Worm (Caenorhabditis elegans): Measurements from ENCODE around the gene M04C3.1.

Gene M04C3.1

ce11 chrV:19436307-19436706 lies 9.1 kb downstream of the M04C3.1 start, which contains the start of gene C25F9.14:
TSS of gene C25F9.14 (plus strand) at chrV:19436484.
- TF ChIP-seq ceh-2 (tag; optimal IDR thresholded peaks at IDR 0.05) (no peak), ahr-1 (tag; optimal IDR thresholded peaks at IDR 0.05) (no peak), C08G9.2 (tag; optimal IDR thresholded peaks at IDR 0.05) (no peak), syd-9 (tag; optimal IDR thresholded peaks at IDR 0.05) (no peak), ceh-18 (tag; optimal IDR thresholded peaks at IDR 0.05) (no peak), ceh-6 (GFP tag; optimal IDR thresholded peaks at IDR 0.05) (no peak), npax-4 (tag; optimal IDR thresholded peaks at IDR 0.05) (no peak), madf-2 (tag; optimal IDR thresholded peaks at IDR 0.05) (no peak), pqm-1 (tag; optimal IDR thresholded peaks at IDR 0.05) (no peak), K09A11.1 (tag; optimal IDR thresholded peaks at IDR 0.05; ENCODE audit: insufficient read depth) (no peak), ama-1 (optimal IDR thresholded peaks at IDR 0.05) (no peak), hlh-8 (tag; optimal IDR thresholded peaks at IDR 0.05) (no peak), ceh-22 (tag; optimal IDR thresholded peaks at IDR 0.05) (no peak), elt-2 (tag; optimal IDR thresholded peaks at IDR 0.05) (no peak), sox-2 (GFP tag; IDR thresholded peaks at IDR 0.05) (no peak), pha-2 (tag; optimal IDR thresholded peaks at IDR 0.05) (no peak), eyg-1 (tag; optimal IDR thresholded peaks at IDR 0.05) (no peak), C38D4.7 (GFP tag; optimal IDR thresholded peaks at IDR 0.05) (no peak), F13H6.1 (tag; optimal IDR thresholded peaks at IDR 0.05) (no peak), hlh-30 (tag; optimal IDR thresholded peaks at IDR 0.05; ENCODE audit: insufficient read depth) (no peak)

ce11 chrV:19433806-19434437 lies 11.5 kb downstream of the M04C3.1 start, which contains the start of gene C25F9.16:
TSS of gene C25F9.16 (plus strand) at chrV:19434387.
- TF ChIP-seq T23F11.4 (GFP tag; optimal IDR thresholded peaks at IDR 0.05) (no peak), hlh-15 (tag; optimal IDR thresholded peaks at IDR 0.05) (no peak), pat-9 (tag; optimal IDR thresholded peaks at IDR 0.05) (no peak), K09A11.1 (tag; optimal IDR thresholded peaks at IDR 0.05; ENCODE audit: insufficient read depth) (no peak), ceh-48 (tag; optimal IDR thresholded peaks at IDR 0.05) (no peak), lim-6 (tag; optimal IDR thresholded peaks at IDR 0.05) (no peak), dmd-4 (tag; optimal IDR thresholded peaks at IDR 0.05; ENCODE audit: borderline replicate concordance) (no peak), K02D7.2 (tag; optimal IDR thresholded peaks at IDR 0.05) (no peak), hlh-6 (tag; optimal IDR thresholded peaks at IDR 0.05) (no peak), zip-5 (tag; optimal IDR thresholded peaks at IDR 0.05) (no peak), pros-1 (tag; optimal IDR thresholded peaks at IDR 0.05) (no peak), ceh-24 (tag; optimal IDR thresholded peaks at IDR 0.05) (no peak), C38D4.7 (GFP tag; optimal IDR thresholded peaks at IDR 0.05) (no peak)

ce11 chrV:19432972-19433371 lies 12.4 kb downstream of the M04C3.1 start, which contains the start of gene C25F9.11:
TSS of gene C25F9.11 (minus strand) at chrV:19433072.
- no peak for TF ChIP-seq F13H6.1 (tag; optimal IDR thresholded peaks at IDR 0.05)
- TF ChIP-seq lin-11 (tag; optimal IDR thresholded peaks at IDR 0.05) = no peak
- TF ChIP-seq ztf-16 (tag; optimal IDR thresholded peaks at IDR 0.05) = no peak

- TF ChIP-seq C38D4.7 (GFP tag; optimal IDR thresholded peaks at IDR 0.05) = no peak
- TF ChIP-seq hlh-30 (tag; optimal IDR thresholded peaks at IDR 0.05; ENCODE audit: insufficient read depth) = no peak
- no peak for TF ChIP-seq K02D7.2 (tag; optimal IDR thresholded peaks at IDR 0.05)
- TF ChIP-seq odd-2 (tag; optimal IDR thresholded peaks at IDR 0.05) = no peak
- no peak for TF ChIP-seq ttx-3 (tag; optimal IDR thresholded peaks at IDR 0.05)
- TF ChIP-seq K09A11.1 (tag; optimal IDR thresholded peaks at IDR 0.05; ENCODE audit: insufficient read depth) = no peak
- no peak for TF ChIP-seq nhr-232 (tag; optimal IDR thresholded peaks at IDR 0.05)
- no peak for TF ChIP-seq dve-1 (tag; optimal IDR thresholded peaks at IDR 0.05)
Observed at ce11 chrV:19432030-19432429, 13.4 kb downstream of the M04C3.1 start.
